Worm (Caenorhabditis elegans) whole organism, young adult: ENCODE results near the gene C36C9.6.

ENCODE experiments used
- F49E8.2 ChIP-seq: sonication (generic microtip); optimal IDR thresholded peaks from 3 replicates; lab custom pipeline; 2017; ENCODE audit warnings: missing genetic modification characterization, mild to moderate bottlenecking, missing compliant biosample characterization, antibody characterized with exemption, moderate library complexity; ENCODE audit not compliant: insufficient read depth
- attf-5 ChIP-seq: fragments of 200-800 bp; sonication (Bioruptor generic); optimal IDR thresholded peaks from 2 replicates; lab custom pipeline; 2018; ENCODE audit warnings: mild to moderate bottlenecking, missing genetic modification characterization, missing compliant biosample characterization
- egl-44 ChIP-seq: fragments of 200-800 bp; sonication (Bioruptor generic); IDR thresholded peaks from 2 replicates; pipeline ENCODE4 v1.3.6; 2022; ENCODE audit warnings: missing genetic modification reagents, missing genetic modification characterization, missing compliant biosample characterization
- nfya-1 ChIP-seq: sonication (generic microtip); optimal IDR thresholded peaks from 2 replicates; lab custom pipeline; 2017; ENCODE audit warnings: antibody characterized with exemption, missing compliant biosample characterization, missing genetic modification characterization, borderline replicate concordance; ENCODE audit not compliant: insufficient read depth

DNA sequence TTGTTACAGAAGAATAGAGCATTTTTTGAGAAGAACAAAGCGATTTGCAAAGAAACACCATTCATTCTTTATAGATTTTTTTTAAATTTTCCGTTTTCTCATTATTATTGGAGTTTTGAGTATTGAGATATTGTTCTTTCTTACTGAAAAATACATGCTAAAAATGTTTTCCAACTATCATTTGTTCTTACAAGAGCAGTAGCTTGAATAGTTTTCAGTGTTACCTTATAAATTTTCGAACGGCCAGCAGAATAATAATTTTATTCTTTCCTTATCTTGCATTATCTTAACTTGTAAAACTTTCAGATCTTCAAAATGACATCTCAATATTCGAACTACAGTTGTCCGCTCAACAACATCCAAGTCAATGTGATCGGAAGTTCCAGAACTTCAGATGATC, 35.6 kb downstream of the C36C9.6 start, which contains the start of gene tbx-32:
- TF ChIP-seq F49E8.2 (tag; lab: Kevin White, UChicago), result no peak
- TF ChIP-seq nfya-1 (tag; lab: Kevin White, UChicago), result no peak
- no peak for TF ChIP-seq attf-5 (GFP tag; lab: Kevin White, UChicago)
- no peak for TF ChIP-seq egl-44
